Fruit fly (Drosophila melanogaster) whole organism, adult: ENCODE results near the gene ro.

Source experiments
- CG11617 ChIP-seq: fragments of 200-800 bp; sonication (Bioruptor generic); optimal IDR thresholded peaks from 2 replicates; lab custom pipeline; 2017; ENCODE audit warnings: mild to moderate bottlenecking, missing biosample characterization, missing genetic modification reagents, missing genetic modification characterization
- CG12768 ChIP-seq: fragments of 200-800 bp; sonication (Bioruptor generic); optimal IDR thresholded peaks from 2 replicates; lab custom pipeline; 2017; ENCODE audit warnings: missing biosample characterization, missing genetic modification characterization, mild to moderate bottlenecking, moderate library complexity, missing genetic modification reagents
- CG14711 ChIP-seq: fragments of 200-800 bp; sonication (Bioruptor generic); optimal IDR thresholded peaks from 2 replicates; lab custom pipeline; 2018; ENCODE audit warnings: missing biosample characterization, mild to moderate bottlenecking, missing genetic modification characterization, moderate library complexity
- CG1620 ChIP-seq: fragments of 200-800 bp; sonication (Bioruptor generic); optimal IDR thresholded peaks from 2 replicates; lab custom pipeline; 2016; ENCODE audit warnings: missing biosample characterization, missing genetic modification characterization
- CG33017 ChIP-seq: fragments of 200-800 bp; sonication (Bioruptor generic); optimal IDR thresholded peaks from 2 replicates; lab custom pipeline; 2018; ENCODE audit warnings: missing biosample characterization, mild to moderate bottlenecking, missing genetic modification characterization, moderate library complexity
- CG5204 ChIP-seq: fragments of 200-800 bp; sonication (Bioruptor generic); optimal IDR thresholded peaks from 2 replicates; lab custom pipeline; 2016; ENCODE audit warnings: missing biosample characterization, missing genetic modification characterization
- CG7045 ChIP-seq: fragments of 200-800 bp; sonication (Bioruptor generic); optimal IDR thresholded peaks from 2 replicates; lab custom pipeline; 2017; ENCODE audit warnings: missing biosample characterization, mild to moderate bottlenecking, missing genetic modification characterization
- CG7101 ChIP-seq: fragments of 200-800 bp; sonication (Bioruptor generic); optimal IDR thresholded peaks from 2 replicates; lab custom pipeline; 2018; ENCODE audit warnings: missing biosample characterization, mild to moderate bottlenecking, missing genetic modification characterization, moderate library complexity
- Clk ChIP-seq: fragments of 200-800 bp; sonication (Bioruptor generic); optimal IDR thresholded peaks from 2 replicates; lab custom pipeline; 2017; ENCODE audit warnings: missing biosample characterization, missing genetic modification characterization
- Crg-1 ChIP-seq: fragments of 200-800 bp; sonication (Bioruptor generic); optimal IDR thresholded peaks from 2 replicates; lab custom pipeline; 2016; ENCODE audit warnings: missing biosample characterization, missing genetic modification characterization
- Hr96 ChIP-seq: fragments of 200-800 bp; sonication (Bioruptor generic); optimal IDR thresholded peaks from 2 replicates; lab custom pipeline; 2016; ENCODE audit warnings: missing biosample characterization, missing genetic modification characterization
- Mnt ChIP-seq: fragments of 200-800 bp; sonication (Bioruptor generic); optimal IDR thresholded peaks from 2 replicates; lab custom pipeline; 2016; ENCODE audit warnings: missing biosample characterization, mild to moderate bottlenecking, missing genetic modification characterization
- bab1 ChIP-seq: fragments of 200-800 bp; sonication (Bioruptor generic); optimal IDR thresholded peaks from 3 replicates; lab custom pipeline; 2019; ENCODE audit warnings: missing biosample characterization, mild to moderate bottlenecking, missing genetic modification characterization, moderate library complexity
- cic ChIP-seq: fragments of 200-800 bp; sonication (Bioruptor generic); optimal IDR thresholded peaks from 2 replicates; lab custom pipeline; 2017; ENCODE audit warnings: missing biosample characterization, mild to moderate bottlenecking, missing genetic modification characterization, moderate library complexity
- cnc ChIP-seq, 2 experiments: fragments of >200 bp; optimal IDR thresholded peaks; 2 replicates each; lab custom pipeline; 2017
- kay ChIP-seq: fragments of 200-800 bp; sonication (Bioruptor generic); peaks from one replicate; lab custom pipeline; 2016; ENCODE audit warnings: missing biosample characterization, missing genetic modification characterization, borderline replicate concordance
- ovo ChIP-seq: fragments of 200-800 bp; sonication (Bioruptor generic); optimal IDR thresholded peaks from 2 replicates; lab custom pipeline; 2016; ENCODE audit warnings: missing biosample characterization, missing genetic modification characterization
- pad ChIP-seq: fragments of 200-800 bp; sonication (Bioruptor generic); optimal IDR thresholded peaks from 3 replicates; lab custom pipeline; 2017; ENCODE audit warnings: missing biosample characterization, missing genetic modification characterization, mild to moderate bottlenecking, moderate library complexity, missing genetic modification reagents
- tj ChIP-seq: fragments of 200-800 bp; sonication (Bioruptor generic); optimal IDR thresholded peaks from 3 replicates; lab custom pipeline; 2017; ENCODE audit warnings: missing biosample characterization, mild to moderate bottlenecking, missing genetic modification characterization, moderate library complexity

ro gene

DNA sequence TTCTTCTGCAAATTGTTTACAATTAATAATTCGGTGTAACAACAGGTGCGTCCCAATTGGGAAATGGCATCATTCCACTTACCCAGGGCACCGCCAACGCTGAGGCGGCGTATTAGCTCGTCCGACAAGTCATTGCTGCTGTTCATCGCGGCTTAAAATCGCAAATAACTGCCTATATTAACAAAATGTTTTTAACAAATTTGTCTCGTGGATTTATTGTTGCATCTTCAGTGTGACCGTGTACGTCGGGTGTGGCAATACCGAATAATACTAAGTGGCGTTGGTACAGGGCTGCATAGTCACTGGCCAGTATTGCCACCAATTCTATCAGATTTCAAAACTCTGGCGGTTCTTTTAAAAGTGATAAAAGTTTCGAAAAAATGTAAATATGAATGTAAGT, 31.6 kb upstream of the ro start, which contains the start of gene Ets97D:
Gene Ets97D, minus strand, starts transcription at position 272 of the 400 bp plus-strand sequence.
- peak; percentile 83 for TF ChIP-seq Mnt (GFP tag; lab: Kevin White, UChicago)
- no peak for TF ChIP-seq pad (GFP tag; lab: Kevin White, UChicago)
- no peak for TF ChIP-seq CG12768 (GFP tag; lab: Kevin White, UChicago)
- no peak for TF ChIP-seq Crg-1 (GFP tag; lab: Kevin White, UChicago)
- no peak for TF ChIP-seq Hr96 (GFP tag; lab: Kevin White, UChicago)
- no peak for TF ChIP-seq tj (GFP tag; lab: Kevin White, UChicago)
- TF ChIP-seq CG14711 (tag; lab: Kevin White, UChicago), result peak; percentile 93
- TF ChIP-seq CG33017 (tag; lab: Kevin White, UChicago), result no peak
- TF ChIP-seq cnc (optimal IDR thresholded peaks at IDR 0.05; lab: Kevin White, UChicago), result no peak
- no peak for TF ChIP-seq kay
- peak; percentile 60 for TF ChIP-seq bab1

DNA sequence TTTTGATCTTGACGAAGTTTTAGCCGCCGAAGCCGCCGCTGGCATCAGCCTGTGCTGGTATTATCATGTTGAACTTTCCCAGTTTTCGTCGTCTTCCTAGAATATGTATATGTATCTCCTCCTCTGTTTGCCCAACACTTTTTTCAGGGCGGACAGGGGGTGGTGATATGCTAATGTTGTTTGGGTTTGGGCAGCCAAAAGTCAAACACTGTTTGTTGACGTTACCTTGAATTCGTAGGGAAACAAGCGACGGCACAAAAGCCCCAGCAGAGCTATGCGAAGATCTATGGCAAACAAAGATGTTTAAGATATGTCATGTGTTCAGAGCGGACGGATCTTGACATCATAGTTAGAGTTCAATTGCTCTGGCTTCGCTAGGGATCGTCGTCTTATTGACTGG, 27.8 kb upstream of the ro start:
- no peak for TF ChIP-seq CG14711 (tag; lab: Kevin White, UChicago)

DNA sequence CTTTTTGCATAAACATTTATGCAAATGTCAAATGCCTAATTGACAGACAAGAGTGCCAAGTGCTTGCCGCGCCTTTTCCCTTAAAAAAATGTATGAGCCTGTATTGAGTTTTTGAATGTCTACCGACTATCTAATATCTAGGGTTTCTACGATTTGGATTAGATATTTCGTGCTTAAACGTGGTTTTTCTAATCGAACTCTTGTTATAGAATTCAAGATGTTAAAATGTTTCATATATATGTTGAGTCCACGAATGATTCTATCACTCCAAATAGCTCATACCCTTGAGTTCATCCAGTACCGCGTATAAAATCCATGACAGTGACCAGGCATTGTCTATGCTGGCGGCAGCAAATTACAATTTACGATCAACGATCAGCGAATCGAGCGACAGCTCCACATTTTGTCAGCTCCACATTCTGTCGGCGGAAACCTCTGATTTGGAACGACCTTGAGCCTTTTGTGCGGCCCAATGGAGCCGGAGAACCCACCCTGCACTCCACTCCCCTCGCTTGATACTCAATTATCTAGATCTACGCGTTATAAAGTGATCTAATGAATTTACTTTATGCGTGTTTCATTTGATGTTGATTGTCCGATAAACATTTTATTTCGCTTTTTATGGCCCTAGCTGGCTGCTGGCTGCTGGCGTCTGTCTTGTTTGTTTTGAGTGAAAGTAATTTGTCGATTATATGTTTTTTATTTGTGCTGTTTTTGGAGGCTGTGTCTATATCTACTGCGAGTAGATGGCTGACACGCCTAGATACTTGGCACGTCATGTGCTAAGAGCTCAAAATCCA, 25.9 kb upstream of the ro start:
- TF ChIP-seq tj (GFP tag; lab: Kevin White, UChicago) (no peak), Clk (no peak), kay (no peak), CG5204 (GFP tag; lab: Kevin White, UChicago) (no peak), ovo (GFP tag; lab: Kevin White, UChicago) (no peak), CG7101 (no peak), CG33017 (tag; lab: Kevin White, UChicago) (no peak), Hr96 (GFP tag; lab: Kevin White, UChicago) (no peak), Mnt (GFP tag; lab: Kevin White, UChicago) (no peak), CG7045 (GFP tag; lab: Kevin White, UChicago) (no peak), CG1620 (GFP tag; lab: Kevin White, UChicago) (no peak), CG12768 (GFP tag; lab: Kevin White, UChicago) (no peak), cic (GFP tag; lab: Kevin White, UChicago) (no peak), Crg-1 (GFP tag; lab: Kevin White, UChicago) (no peak), CG11617 (no peak), CG14711 (tag; lab: Kevin White, UChicago) (no peak)

DNA sequence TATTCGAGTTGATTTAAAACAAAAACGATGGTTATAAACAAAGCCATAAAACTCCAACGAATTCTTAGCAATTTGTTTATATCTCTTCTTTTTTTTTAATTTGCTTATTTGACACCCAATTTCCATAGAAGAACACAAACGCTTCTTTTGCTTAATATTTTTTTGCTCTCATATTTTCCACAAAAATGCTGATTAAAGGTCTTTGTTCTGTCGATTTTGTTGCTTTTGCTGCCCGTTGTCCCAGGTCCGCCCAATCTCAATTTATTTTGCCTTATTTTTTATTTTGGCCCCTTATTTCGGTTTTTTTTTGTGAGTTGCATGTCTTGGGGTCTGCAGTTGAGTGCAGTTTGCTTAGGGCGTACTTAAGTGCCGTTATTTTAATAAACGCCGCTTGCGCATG, 25.1 kb upstream of the ro start:
- TF ChIP-seq ovo (GFP tag; lab: Kevin White, UChicago) (no peak), tj (GFP tag; lab: Kevin White, UChicago) (peak; percentile 91), Crg-1 (GFP tag; lab: Kevin White, UChicago) (no peak), Clk (no peak)

DNA sequence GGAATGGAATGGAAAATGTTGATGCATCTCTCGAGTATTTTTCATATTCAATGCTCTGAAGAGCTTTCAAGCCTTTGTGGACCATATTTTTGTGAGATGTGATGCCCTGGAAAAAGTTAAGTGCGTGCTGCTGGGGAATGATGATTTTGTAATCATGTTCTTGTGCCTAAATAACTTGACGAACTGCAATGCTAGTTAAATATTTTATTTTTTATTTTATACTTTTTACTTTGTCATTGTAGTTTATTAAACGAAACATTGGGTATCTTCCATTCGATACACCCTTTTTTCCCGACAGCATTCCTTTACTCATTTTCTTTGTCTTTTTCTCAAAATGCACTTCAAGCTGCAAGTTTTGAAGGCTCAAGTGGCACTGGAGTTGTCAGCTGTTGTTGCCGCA, 19.0 kb upstream of the ro start:
- TF ChIP-seq CG7045 (GFP tag; lab: Kevin White, UChicago) (no peak), pad (GFP tag; lab: Kevin White, UChicago) (no peak), Mnt (GFP tag; lab: Kevin White, UChicago) (no peak), CG7101 (no peak), CG11617 (no peak), Crg-1 (GFP tag; lab: Kevin White, UChicago) (no peak), bab1 (no peak), kay (peak; percentile 14), tj (GFP tag; lab: Kevin White, UChicago) (no peak)

DNA sequence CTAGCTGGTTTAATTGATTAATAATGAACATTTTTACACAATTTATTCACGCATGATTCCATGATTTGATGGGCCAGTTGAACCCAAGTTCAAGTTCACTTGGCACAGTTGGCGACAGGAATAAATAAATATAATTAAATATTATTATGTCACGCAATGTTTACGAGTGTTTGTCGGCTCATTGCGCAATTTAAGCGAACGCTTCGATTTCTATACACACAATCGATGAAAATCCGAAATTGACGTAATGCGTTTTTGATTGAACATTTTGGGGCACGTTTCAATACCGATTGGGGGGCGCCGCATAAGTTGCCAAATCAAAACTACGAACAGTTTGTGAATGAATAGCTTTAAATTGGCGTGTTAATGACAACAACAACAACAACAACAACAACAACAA, 16.3 kb upstream of the ro start:
- peak; percentile 71 for TF ChIP-seq kay
- no peak for TF ChIP-seq Mnt (GFP tag; lab: Kevin White, UChicago)
- no peak for TF ChIP-seq Clk

DNA sequence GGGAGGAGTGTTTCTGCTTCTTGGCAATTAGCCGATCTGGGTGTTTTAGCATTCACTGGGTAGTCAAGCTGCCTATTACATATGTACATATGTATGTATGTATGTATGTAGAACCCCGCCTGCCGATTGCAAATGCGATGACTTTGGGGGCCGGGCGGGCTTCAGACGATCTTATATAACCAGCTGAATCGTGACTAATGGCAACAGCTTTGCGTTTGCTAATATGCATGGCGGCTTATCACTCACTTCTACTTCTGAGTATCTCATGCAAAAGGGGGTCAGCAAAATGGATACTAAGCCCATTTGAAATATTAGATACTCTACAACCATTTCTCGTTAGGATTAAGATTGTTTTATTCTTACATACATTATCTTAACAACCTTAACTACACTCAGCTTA, 15.3 kb upstream of the ro start:
- no peak for TF ChIP-seq ovo (GFP tag; lab: Kevin White, UChicago)
- no peak for TF ChIP-seq cnc (optimal IDR thresholded peaks at IDR 0.05; lab: Kevin White, UChicago)
- peak; percentile 83 for TF ChIP-seq kay
- no peak for TF ChIP-seq CG11617
- no peak for TF ChIP-seq Clk
- no peak for TF ChIP-seq Hr96 (GFP tag; lab: Kevin White, UChicago)
- no peak for TF ChIP-seq CG5204 (GFP tag; lab: Kevin White, UChicago)
- TF ChIP-seq CG1620 (GFP tag; lab: Kevin White, UChicago), result no peak
